Fruit fly (Drosophila melanogaster): ENCODE measurements around the gene CG6621.

CG6621 gene

DNA sequence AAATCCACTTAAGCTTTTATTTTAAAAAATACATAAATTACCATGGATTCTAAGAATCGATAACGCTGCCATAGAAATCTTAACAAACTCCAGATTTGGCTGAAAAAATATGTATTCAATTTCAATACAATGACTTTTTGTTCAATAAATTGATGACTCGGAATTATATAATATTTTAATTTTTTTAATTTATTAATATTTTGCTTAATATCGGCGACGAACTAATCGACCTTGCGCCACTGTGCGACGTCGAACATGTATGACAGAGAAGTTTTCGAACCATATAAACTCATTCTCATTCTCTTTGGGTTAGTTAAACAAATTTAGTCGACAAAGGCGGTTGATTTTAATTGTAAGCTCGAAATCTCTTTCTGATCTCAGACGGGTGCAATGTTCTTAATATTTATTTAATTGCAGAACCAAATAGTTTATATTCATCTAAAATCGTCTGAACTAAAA lies 43.8 kb downstream of the CG6621 start, which contains the start of gene CG42394 (continued):
- TF ChIP-seq Pdp1 (GFP tag; optimal IDR thresholded peaks at IDR 0.05) = peak; percentile 63 to 86

DNA sequence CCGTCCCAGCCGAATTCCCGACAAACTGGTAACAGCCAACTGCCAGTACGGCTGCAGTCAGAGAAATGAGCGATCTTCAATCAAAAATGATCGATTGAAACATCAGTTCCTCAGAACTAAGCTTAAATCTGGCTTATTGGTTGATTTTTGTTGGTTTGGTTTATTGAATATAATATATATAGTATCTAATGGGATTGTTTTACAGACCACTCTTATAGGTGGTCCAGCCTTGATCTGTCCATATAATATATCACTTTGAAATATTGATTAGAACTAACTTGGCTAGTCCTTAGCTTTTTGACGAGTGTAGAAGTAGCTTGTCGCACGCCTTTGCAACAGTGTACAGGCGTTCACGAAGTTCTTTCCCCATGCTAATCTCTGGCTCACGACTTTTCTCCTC lies 50.9 kb downstream of the CG6621 start:
- TF ChIP-seq CG1233 (GFP tag; optimal IDR thresholded peaks at IDR 0.05) = no peak
